Worm (Caenorhabditis elegans) whole organism, late embryonic: ENCODE data around the gene nlp-41.

Source experiments
- C08G9.2 ChIP-seq: sonication (generic microtip); optimal IDR thresholded peaks from 2 replicates; lab custom pipeline; 2016; ENCODE audit warnings: mild to moderate bottlenecking, missing genetic modification characterization, moderate library complexity, missing compliant biosample characterization
- C38D4.7 ChIP-seq: fragments of 200-800 bp; sonication (Bioruptor generic); optimal IDR thresholded peaks from 2 replicates; lab custom pipeline; 2018; ENCODE audit warnings: mild to moderate bottlenecking, missing genetic modification characterization, moderate library complexity, missing compliant biosample characterization
- F13H6.1 ChIP-seq: sonication (generic microtip); optimal IDR thresholded peaks from 2 replicates; lab custom pipeline; 2016; ENCODE audit warnings: missing genetic modification characterization, missing compliant biosample characterization
- K02D7.2 ChIP-seq: sonication (generic microtip); optimal IDR thresholded peaks from 2 replicates; lab custom pipeline; 2017; ENCODE audit warnings: mild to moderate bottlenecking, missing genetic modification characterization, missing compliant biosample characterization
- T23F11.4 ChIP-seq: fragments of 200-800 bp; sonication (Bioruptor generic); optimal IDR thresholded peaks from 2 replicates; lab custom pipeline; 2018; ENCODE audit warnings: mild to moderate bottlenecking, missing genetic modification characterization, missing compliant biosample characterization
- Y22D7AL.16 ChIP-seq: sonication (generic microtip); optimal IDR thresholded peaks from 2 replicates; lab custom pipeline; 2016; ENCODE audit warnings: missing genetic modification characterization, missing compliant biosample characterization
- ahr-1 ChIP-seq: sonication (generic microtip); optimal IDR thresholded peaks from 2 replicates; lab custom pipeline; 2016; ENCODE audit warnings: missing genetic modification characterization, missing compliant biosample characterization
- ceh-14 ChIP-seq: sonication (generic microtip); optimal IDR thresholded peaks from 2 replicates; lab custom pipeline; 2016; ENCODE audit warnings: missing genotype, missing genetic modification characterization, missing compliant biosample characterization
- ceh-18 ChIP-seq: sonication (generic microtip); optimal IDR thresholded peaks from 2 replicates; lab custom pipeline; 2016; ENCODE audit warnings: missing genetic modification characterization, missing compliant biosample characterization
- ceh-2 ChIP-seq: sonication (generic microtip); optimal IDR thresholded peaks from 2 replicates; lab custom pipeline; 2016; ENCODE audit warnings: missing genotype, missing genetic modification characterization, missing compliant biosample characterization
- ceh-24 ChIP-seq: sonication (generic microtip); optimal IDR thresholded peaks from 2 replicates; lab custom pipeline; 2016; ENCODE audit warnings: mild to moderate bottlenecking, missing genetic modification characterization, missing compliant biosample characterization
- ceh-34 ChIP-seq: sonication (generic microtip); optimal IDR thresholded peaks from 2 replicates; lab custom pipeline; 2016; ENCODE audit warnings: mild to moderate bottlenecking, missing genetic modification characterization, missing compliant biosample characterization
- ceh-45 ChIP-seq: fragments of 200-800 bp; sonication (Bioruptor generic); IDR thresholded peaks from 2 replicates; pipeline ENCODE4 v1.3.6; 2022; ENCODE audit warnings: missing genetic modification reagents, missing genetic modification characterization, missing compliant biosample characterization
- ceh-48 ChIP-seq: sonication (generic microtip); optimal IDR thresholded peaks from 2 replicates; lab custom pipeline; 2016; ENCODE audit warnings: missing genetic modification characterization, inconsistent platforms, missing compliant biosample characterization
- ceh-9 ChIP-seq: sonication (generic microtip); optimal IDR thresholded peaks from 2 replicates; lab custom pipeline; 2016; ENCODE audit warnings: mild to moderate bottlenecking, missing genetic modification characterization, inconsistent platforms, missing compliant biosample characterization
- che-1 ChIP-seq: sonication (generic microtip); optimal IDR thresholded peaks from 2 replicates; lab custom pipeline; 2016; ENCODE audit warnings: mild to moderate bottlenecking, missing genetic modification characterization, missing compliant biosample characterization
- dmd-4 ChIP-seq: sonication (generic microtip); optimal IDR thresholded peaks from 2 replicates; lab custom pipeline; 2016; ENCODE audit warnings: borderline replicate concordance, missing genetic modification characterization, missing compliant biosample characterization
- dve-1 ChIP-seq: sonication (generic microtip); optimal IDR thresholded peaks from 2 replicates; lab custom pipeline; 2017; ENCODE audit warnings: antibody characterized with exemption, mild to moderate bottlenecking, missing genetic modification characterization, missing compliant biosample characterization
- elt-2 ChIP-seq: sonication (generic microtip); optimal IDR thresholded peaks from 2 replicates; lab custom pipeline; 2016; ENCODE audit warnings: missing genetic modification reagents, missing genetic modification characterization, missing compliant biosample characterization
- elt-4 ChIP-seq: sonication (generic microtip); optimal IDR thresholded peaks from 2 replicates; lab custom pipeline; 2016; ENCODE audit warnings: missing genetic modification characterization, missing compliant biosample characterization
- fkh-6 ChIP-seq: sonication (generic microtip); optimal IDR thresholded peaks from 2 replicates; lab custom pipeline; 2016; ENCODE audit warnings: missing genetic modification characterization, missing compliant biosample characterization
- hlh-30 ChIP-seq: sonication (generic microtip); optimal IDR thresholded peaks from 2 replicates; lab custom pipeline; 2017; ENCODE audit warnings: antibody characterized with exemption, missing genetic modification characterization, missing compliant biosample characterization; ENCODE audit not compliant: insufficient read depth
- hlh-8 ChIP-seq: sonication (generic microtip); optimal IDR thresholded peaks from 2 replicates; lab custom pipeline; 2016; ENCODE audit warnings: missing genotype, missing genetic modification characterization, missing compliant biosample characterization
- lim-6 ChIP-seq: sonication (generic microtip); optimal IDR thresholded peaks from 2 replicates; lab custom pipeline; 2016; ENCODE audit warnings: missing genetic modification characterization, missing compliant biosample characterization
- lin-11 ChIP-seq: fragments of 200-800 bp; sonication (Bioruptor generic); optimal IDR thresholded peaks from 2 replicates; lab custom pipeline; 2018; ENCODE audit warnings: mild to moderate bottlenecking, missing genetic modification characterization, missing compliant biosample characterization
- madf-2 ChIP-seq: sonication (generic microtip); optimal IDR thresholded peaks from 2 replicates; lab custom pipeline; 2017; ENCODE audit warnings: missing genetic modification characterization, missing compliant biosample characterization
- mec-3 ChIP-seq: sonication (generic microtip); optimal IDR thresholded peaks from 2 replicates; lab custom pipeline; 2016; ENCODE audit warnings: borderline replicate concordance, missing genetic modification characterization, missing compliant biosample characterization
- nfya-1 ChIP-seq: sonication (generic microtip); optimal IDR thresholded peaks from 2 replicates; lab custom pipeline; 2017; ENCODE audit warnings: missing genetic modification characterization, mild to moderate bottlenecking, missing compliant biosample characterization, antibody characterized with exemption, moderate library complexity
- nhr-232 ChIP-seq: sonication (generic microtip); optimal IDR thresholded peaks from 2 replicates; lab custom pipeline; 2016; ENCODE audit warnings: missing genetic modification characterization, missing compliant biosample characterization
- npax-4 ChIP-seq: sonication (generic microtip); optimal IDR thresholded peaks from 2 replicates; lab custom pipeline; 2016; ENCODE audit warnings: missing genetic modification characterization, missing compliant biosample characterization
- odd-2 ChIP-seq: sonication (generic microtip); optimal IDR thresholded peaks from 2 replicates; lab custom pipeline; 2017; ENCODE audit warnings: antibody characterized with exemption, mild to moderate bottlenecking, missing genetic modification characterization, missing compliant biosample characterization
- pat-9 ChIP-seq: fragments of 200-800 bp; sonication (Bioruptor generic); optimal IDR thresholded peaks from 2 replicates; lab custom pipeline; 2018; ENCODE audit warnings: mild to moderate bottlenecking, missing genetic modification characterization, moderate library complexity, missing compliant biosample characterization
- pros-1 ChIP-seq: fragments of 150-350 bp; optimal IDR thresholded peaks from 2 replicates; lab custom pipeline; 2014; ENCODE audit warnings: missing biosample characterization, missing genetic modification reagents, missing genetic modification characterization
- ref-2 ChIP-seq: sonication (generic microtip); optimal IDR thresholded peaks from 2 replicates; lab custom pipeline; 2016; ENCODE audit warnings: missing genetic modification characterization, missing compliant biosample characterization
- rnt-1 ChIP-seq: sonication (generic microtip); optimal IDR thresholded peaks from 2 replicates; lab custom pipeline; 2016; ENCODE audit warnings: missing genetic modification characterization, missing compliant biosample characterization
- sdc-2 ChIP-seq: sonication (generic microtip); optimal IDR thresholded peaks from 2 replicates; lab custom pipeline; 2016; ENCODE audit warnings: missing genotype, missing genetic modification characterization, missing compliant biosample characterization
- sox-2 ChIP-seq: fragments of 200-800 bp; sonication (Bioruptor generic); IDR thresholded peaks from 2 replicates; pipeline ENCODE4 v1.3.6; 2022; ENCODE audit warnings: missing genetic modification reagents, missing genetic modification characterization, missing compliant biosample characterization
- sox-4 ChIP-seq: sonication (generic microtip); optimal IDR thresholded peaks from 2 replicates; lab custom pipeline; 2017; ENCODE audit warnings: mild to moderate bottlenecking, missing genetic modification characterization, inconsistent platforms, missing compliant biosample characterization
- syd-9 ChIP-seq: sonication (generic microtip); optimal IDR thresholded peaks from 2 replicates; lab custom pipeline; 2016; ENCODE audit warnings: mild to moderate bottlenecking, missing genetic modification characterization, moderate library complexity, missing compliant biosample characterization
- ttx-3 ChIP-seq: sonication (generic microtip); optimal IDR thresholded peaks from 2 replicates; lab custom pipeline; 2016; ENCODE audit warnings: missing genetic modification reagents, missing genetic modification characterization, missing compliant biosample characterization
- unc-3 ChIP-seq, 2 experiments: fragments of 200-800 bp in 1 of 2; sonication (Bioruptor generic) in 1 of 2; sonication (generic microtip) in 1 of 2; conservative IDR thresholded peaks in 1 of 2; optimal IDR thresholded peaks in 1 of 2; 2 replicates each; pipeline versions ENCODE4 v1.3.6 to Lab custom; 2016 to 2022; ENCODE audit warnings: missing compliant biosample characterization in 2 of 2, missing genetic modification characterization in 2 of 2, missing genetic modification reagents in 1 of 2
- unc-86 ChIP-seq: sonication (generic microtip); optimal IDR thresholded peaks from 2 replicates; lab custom pipeline; 2016; ENCODE audit warnings: missing genetic modification characterization, missing compliant biosample characterization
- zip-5 ChIP-seq: sonication (generic microtip); optimal IDR thresholded peaks from 2 replicates; lab custom pipeline; 2016; ENCODE audit warnings: missing genetic modification characterization, missing compliant biosample characterization
- ztf-16 ChIP-seq: sonication (generic microtip); optimal IDR thresholded peaks from 2 replicates; lab custom pipeline; 2017; ENCODE audit warnings: missing genetic modification characterization, missing compliant biosample characterization

Gene nlp-41

ce11 chrII:14578013-14578412, 27.3 kb downstream of the nlp-41 start, which contains the start of gene nspb-7:
Gene nspb-7 (plus strand): TSS chrII:14578313.
- no peak for TF ChIP-seq dve-1
- no peak for TF ChIP-seq hlh-8 (tag; lab: Kevin White, UChicago)
- no peak for TF ChIP-seq nhr-232
- no peak for TF ChIP-seq T23F11.4 (GFP tag; lab: Kevin White, UChicago)
- TF ChIP-seq pros-1 (tag; lab: Kevin White, UChicago) = no peak
- no peak for TF ChIP-seq npax-4 (tag; lab: Kevin White, UChicago)
- TF ChIP-seq elt-4 (tag; lab: Kevin White, UChicago) = no peak
- no peak for TF ChIP-seq syd-9 (tag; lab: Kevin White, UChicago)
- TF ChIP-seq ceh-34 (tag; lab: Kevin White, UChicago) = no peak
- no peak for TF ChIP-seq che-1 (tag; lab: Kevin White, UChicago)
- TF ChIP-seq C38D4.7 (GFP tag; lab: Kevin White, UChicago) = no peak
- no peak for TF ChIP-seq madf-2
- no peak for TF ChIP-seq fkh-6 (tag; lab: Kevin White, UChicago)
- TF ChIP-seq rnt-1 (tag; lab: Kevin White, UChicago) = no peak
- TF ChIP-seq zip-5 (tag; lab: Kevin White, UChicago) = no peak

DNA sequence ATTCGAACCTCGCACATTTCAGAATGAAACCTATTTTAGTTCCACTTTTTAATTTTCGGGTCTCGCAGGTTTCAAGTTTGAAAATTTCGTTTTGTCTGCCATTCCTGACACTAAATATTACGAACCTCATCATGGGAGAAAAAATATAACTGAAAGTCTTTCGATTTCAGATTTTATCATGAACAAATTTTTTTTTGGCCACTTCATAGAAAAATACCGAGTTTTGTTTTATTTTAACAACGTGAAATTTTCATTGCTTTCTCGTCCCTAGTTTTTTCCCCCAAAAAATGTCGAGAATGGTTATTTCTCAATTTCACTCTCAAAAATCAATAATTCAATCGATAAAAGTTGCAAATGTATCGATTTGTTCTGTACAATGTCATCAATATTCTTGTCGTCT, 28.0 kb downstream of the nlp-41 start, which contains the start of gene C01G12.9:
C01G12.9 (plus strand) TSS at position 301 of the 400 bp plus-strand sequence.
- TF ChIP-seq ceh-45 (GFP tag; lab: Robert Waterston, UW) (no peak), pat-9 (tag; lab: Kevin White, UChicago) (no peak), nfya-1 (tag; lab: Kevin White, UChicago) (no peak), ceh-2 (tag; lab: Kevin White, UChicago) (no peak), ahr-1 (no peak), dve-1 (no peak), ceh-18 (tag; lab: Kevin White, UChicago) (no peak), K02D7.2 (tag; lab: Kevin White, UChicago) (no peak), hlh-8 (tag; lab: Kevin White, UChicago) (no peak), ztf-16 (tag; lab: Kevin White, UChicago) (no peak), dmd-4 (no peak)

ce11 chrII:14580549-14580948, 29.8 kb downstream of the nlp-41 start, which contains the start of the genes nspb-8 and nspb-9:
Gene nspb-8 (minus strand): TSS chrII:14580649.
Gene nspb-9 (plus strand): TSS chrII:14580859.
- TF ChIP-seq ahr-1 = no peak

ce11 chrII:14582206-14582605, 31.5 kb downstream of the nlp-41 start, which contains the start of gene C01G12.3:
Gene C01G12.3 (minus strand): TSS chrII:14582306.
- TF ChIP-seq F13H6.1 (tag; lab: Kevin White, UChicago) (no peak), C38D4.7 (GFP tag; lab: Kevin White, UChicago) (no peak), unc-86 (tag; lab: Kevin White, UChicago) (no peak), unc-3 (GFP tag; conservative IDR thresholded peaks at IDR 0.05; lab: Robert Waterston, UW) (no peak), unc-3 (tag; optimal IDR thresholded peaks at IDR 0.05; lab: Kevin White, UChicago) (no peak), ceh-14 (tag; lab: Kevin White, UChicago) (no peak), lim-6 (tag; lab: Kevin White, UChicago) (no peak), hlh-30 (no peak), sox-4 (tag; lab: Kevin White, UChicago) (no peak), ttx-3 (tag; lab: Kevin White, UChicago) (no peak), Y22D7AL.16 (no peak), mec-3 (tag; lab: Kevin White, UChicago) (no peak)

ce11 chrII:14587407-14587806, 36.7 kb downstream of the nlp-41 start, which contains the start of gene C01G12.5:
Gene C01G12.5 (minus strand): TSS chrII:14587507.
- no peak for TF ChIP-seq unc-3 (GFP tag; conservative IDR thresholded peaks at IDR 0.05; lab: Robert Waterston, UW)
- TF ChIP-seq unc-3 (tag; optimal IDR thresholded peaks at IDR 0.05; lab: Kevin White, UChicago) = no peak
- TF ChIP-seq ceh-48 (tag; lab: Kevin White, UChicago) = no peak
- TF ChIP-seq ref-2 (tag; lab: Kevin White, UChicago) = no peak
- TF ChIP-seq lin-11 = no peak
- no peak for TF ChIP-seq odd-2 (tag; lab: Kevin White, UChicago)
- no peak for TF ChIP-seq madf-2
- TF ChIP-seq sox-2 (GFP tag; lab: Robert Waterston, UW) = no peak
- no peak for TF ChIP-seq ceh-9 (tag; lab: Kevin White, UChicago)
- no peak for TF ChIP-seq elt-4 (tag; lab: Kevin White, UChicago)
- TF ChIP-seq ceh-2 (tag; lab: Kevin White, UChicago) = no peak
- TF ChIP-seq elt-2 (tag; lab: Kevin White, UChicago) = no peak
- TF ChIP-seq C08G9.2 = no peak
- TF ChIP-seq ceh-24 (tag; lab: Kevin White, UChicago) = no peak
- no peak for TF ChIP-seq sdc-2 (tag; lab: Kevin White, UChicago)
- no peak for TF ChIP-seq rnt-1 (tag; lab: Kevin White, UChicago)
- no peak for TF ChIP-seq npax-4 (tag; lab: Kevin White, UChicago)
